Fruit fly (Drosophila melanogaster) whole organism, wandering third instar larva: ENCODE data around the gene Plap.

ENCODE experiments used
- Abd-B ChIP-seq: fragments of >200 bp; optimal IDR thresholded peaks from 2 replicates; lab custom pipeline; 2017; ENCODE audit warnings: missing biosample characterization, missing genetic modification characterization
- CG32264 ChIP-seq: fragments of 200-800 bp; sonication (Bioruptor generic); optimal IDR thresholded peaks from 2 replicates; lab custom pipeline; 2016; ENCODE audit warnings: missing biosample characterization, missing genetic modification characterization
- CG9705 ChIP-seq: fragments of 200-800 bp; sonication (Bioruptor generic); optimal IDR thresholded peaks from 2 replicates; lab custom pipeline; 2018; ENCODE audit warnings: missing biosample characterization, mild to moderate bottlenecking, missing genetic modification characterization
- CrebA ChIP-seq: fragments of 200-800 bp; sonication (Bioruptor generic); optimal IDR thresholded peaks from 2 replicates; lab custom pipeline; 2016; ENCODE audit warnings: missing biosample characterization, mild to moderate bottlenecking, missing genetic modification characterization, borderline replicate concordance
- Dfd ChIP-seq: fragments of >200 bp; optimal IDR thresholded peaks from 2 replicates; lab custom pipeline; 2017; ENCODE audit warnings: missing biosample characterization, missing genetic modification characterization
- Dif ChIP-seq: fragments of 200-275, 200-300 bp; sonication (Bioruptor generic); optimal IDR thresholded peaks from 2 replicates; lab custom pipeline; 2018; ENCODE audit warnings: missing biosample characterization, missing genetic modification characterization; ENCODE audit not compliant: partially characterized antibody
- GATAd ChIP-seq: sonication (Bioruptor generic); optimal IDR thresholded peaks from 2 replicates; lab custom pipeline; 2016; ENCODE audit warnings: missing biosample characterization, missing genetic modification characterization
- HLH106 ChIP-seq: fragments of 200-800 bp; optimal IDR thresholded peaks from 3 replicates; lab custom pipeline; 2019; ENCODE audit warnings: missing biosample characterization, mild to moderate bottlenecking, missing genetic modification characterization, moderate library complexity
- Hnf4 ChIP-seq: fragments of 200-800 bp; sonication (Bioruptor generic); optimal IDR thresholded peaks from 2 replicates; lab custom pipeline; 2016; ENCODE audit warnings: missing biosample characterization, mild to moderate bottlenecking, missing genetic modification characterization
- Hr78 ChIP-seq: fragments of >200 bp; optimal IDR thresholded peaks from 2 replicates; lab custom pipeline; 2017; ENCODE audit warnings: missing biosample characterization, missing genetic modification characterization
- Mio ChIP-seq: sonication (Bioruptor generic); optimal IDR thresholded peaks from 2 replicates; lab custom pipeline; 2016; ENCODE audit warnings: missing biosample characterization, missing genetic modification characterization
- Myc ChIP-seq: fragments of >200 bp; optimal IDR thresholded peaks from 2 replicates; lab custom pipeline; 2017
- N ChIP-seq: fragments of >200 bp; optimal IDR thresholded peaks from 2 replicates; lab custom pipeline; 2018; ENCODE audit warnings: missing biosample characterization, missing external identifiers, missing genetic modification characterization
- OdsH ChIP-seq: fragments of 200-800 bp; sonication (Bioruptor generic); optimal IDR thresholded peaks from 2 replicates; lab custom pipeline; 2016; ENCODE audit warnings: missing biosample characterization, mild to moderate bottlenecking, missing genetic modification characterization
- Rel ChIP-seq, 2 experiments: fragments of 200-800 bp; sonication (Bioruptor generic) in 1 of 2; optimal IDR thresholded peaks; 2 replicates in 1 of 2; 3 replicates in 1 of 2; lab custom pipeline; 2016 to 2019; ENCODE audit warnings: mild to moderate bottlenecking in 2 of 2, missing biosample characterization in 2 of 2, missing genetic modification characterization in 2 of 2, moderate library complexity in 1 of 2
- Vsx2 ChIP-seq: fragments of 200-300, 225-300 bp; sonication (Bioruptor generic); optimal IDR thresholded peaks from 2 replicates; lab custom pipeline; 2018; ENCODE audit warnings: missing biosample characterization, missing genetic modification characterization; ENCODE audit not compliant: partially characterized antibody
- br ChIP-seq: fragments of 200-800 bp; sonication (Bioruptor generic); optimal IDR thresholded peaks from 2 replicates; lab custom pipeline; 2016; ENCODE audit warnings: missing biosample characterization, missing genetic modification characterization
- brk ChIP-seq: fragments of 200-800 bp; sonication (Bioruptor generic); optimal IDR thresholded peaks from 2 replicates; lab custom pipeline; 2016; ENCODE audit warnings: missing biosample characterization, mild to moderate bottlenecking, missing genetic modification characterization
- dl ChIP-seq, 2 experiments: fragments of 175-275, 200-275 bp in 1 of 2; fragments of 200-275 bp in 1 of 2; sonication (Bioruptor generic); optimal IDR thresholded peaks; lab custom pipeline; 2018; ENCODE audit warnings: mild to moderate bottlenecking in 2 of 2, missing biosample characterization in 2 of 2, missing genetic modification characterization in 2 of 2, moderate library complexity in 2 of 2; ENCODE audit not compliant: partially characterized antibody in 2 of 2, insufficient read depth in 1 of 2
- dmrt93B ChIP-seq: fragments of 200-800 bp; sonication (Bioruptor generic); optimal IDR thresholded peaks from 2 replicates; lab custom pipeline; 2018; ENCODE audit warnings: missing biosample characterization, mild to moderate bottlenecking, missing genetic modification characterization
- dsf ChIP-seq: sonication (Bioruptor generic); optimal IDR thresholded peaks from 2 replicates; lab custom pipeline; 2016; ENCODE audit warnings: missing biosample characterization, missing genetic modification characterization, borderline replicate concordance
- ey ChIP-seq: fragments of 200-800 bp; sonication (Bioruptor generic); optimal IDR thresholded peaks from 2 replicates; lab custom pipeline; 2016; ENCODE audit warnings: missing biosample characterization, missing genetic modification characterization
- foxo ChIP-seq, 2 experiments: fragments of 200-800 bp; sonication (Bioruptor generic); optimal IDR thresholded peaks; 2 replicates in 1 of 2; 3 replicates in 1 of 2; lab custom pipeline; 2016 to 2017; ENCODE audit warnings: missing biosample characterization in 2 of 2, missing genetic modification characterization in 2 of 2
- fru ChIP-seq: fragments of 200-800 bp; sonication (Bioruptor generic); optimal IDR thresholded peaks from 3 replicates; lab custom pipeline; 2016; ENCODE audit warnings: missing biosample characterization, mild to moderate bottlenecking, missing genetic modification characterization
- h ChIP-seq: fragments of 200-800 bp; sonication (Bioruptor generic); optimal IDR thresholded peaks from 3 replicates; lab custom pipeline; 2016; ENCODE audit warnings: missing biosample characterization, mild to moderate bottlenecking, missing genetic modification characterization
- jim ChIP-seq: fragments of 175-275, 200-325 bp; sonication (Bioruptor generic); optimal IDR thresholded peaks from 2 replicates; lab custom pipeline; 2016; ENCODE audit warnings: missing biosample characterization, mild to moderate bottlenecking, missing genetic modification characterization
- lola ChIP-seq: fragments of >200 bp; optimal IDR thresholded peaks from 2 replicates; lab custom pipeline; 2017; ENCODE audit warnings: missing biosample characterization, missing genetic modification characterization
- pan ChIP-seq: fragments of >200 bp; optimal IDR thresholded peaks from 2 replicates; lab custom pipeline; 2017
- psq ChIP-seq: fragments of 200-800 bp; sonication (Bioruptor generic); optimal IDR thresholded peaks from 3 replicates; lab custom pipeline; 2017; ENCODE audit warnings: missing biosample characterization, mild to moderate bottlenecking, missing genetic modification characterization, moderate library complexity
- rgr ChIP-seq: fragments of 200-800 bp; sonication (Bioruptor generic); optimal IDR thresholded peaks from 3 replicates; lab custom pipeline; 2016; ENCODE audit warnings: missing biosample characterization, mild to moderate bottlenecking, missing genetic modification characterization
- sage ChIP-seq: fragments of 200-800 bp; sonication (Bioruptor generic); optimal IDR thresholded peaks from 2 replicates; lab custom pipeline; 2016; ENCODE audit warnings: missing biosample characterization, mild to moderate bottlenecking, missing genetic modification characterization
- sv ChIP-seq: fragments of 200-800 bp; sonication (Bioruptor generic); optimal IDR thresholded peaks from 3 replicates; lab custom pipeline; 2016; ENCODE audit warnings: missing biosample characterization, missing genetic modification characterization
- tai ChIP-seq: sonication (Bioruptor generic); optimal IDR thresholded peaks from 2 replicates; lab custom pipeline; 2016; ENCODE audit warnings: missing biosample characterization, missing genetic modification characterization
- usp ChIP-seq: fragments of >200 bp; optimal IDR thresholded peaks from 2 replicates; lab custom pipeline; 2017; ENCODE audit warnings: missing biosample characterization, missing genetic modification characterization
- woc ChIP-seq: sonication (Bioruptor generic); optimal IDR thresholded peaks from 2 replicates; lab custom pipeline; 2016; ENCODE audit warnings: missing biosample characterization, mild to moderate bottlenecking, missing genetic modification characterization

Plap gene

DNA sequence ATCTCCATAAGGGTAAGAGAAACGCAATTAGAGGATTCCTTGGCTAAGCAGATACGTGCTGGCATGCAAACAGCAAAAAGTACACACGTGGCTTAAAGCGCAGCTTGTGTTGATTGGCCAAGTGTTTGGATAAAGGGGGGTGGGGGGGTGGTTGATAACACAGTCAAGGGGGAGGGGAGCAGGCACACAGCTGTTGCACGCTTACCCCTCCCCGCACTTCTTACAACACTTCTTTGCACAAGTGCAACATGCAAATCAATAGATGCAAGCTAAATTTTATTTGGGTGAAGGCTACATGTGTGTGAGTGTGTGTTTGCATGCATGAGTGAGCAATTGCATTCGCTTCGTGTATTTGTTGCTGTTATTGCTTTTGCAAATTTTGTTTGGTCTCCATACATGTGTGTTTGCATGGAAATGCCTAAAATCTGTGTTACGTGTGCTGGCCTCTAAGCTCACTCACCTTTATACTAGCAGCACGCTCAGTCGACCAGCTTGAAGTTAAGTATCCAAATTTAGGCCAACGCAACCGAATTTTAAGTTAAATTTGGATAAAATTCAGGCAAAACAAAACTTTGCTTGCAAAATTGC, 41.7 kb downstream of the Plap start:
- TF ChIP-seq lola (GFP tag; lab: Kevin White, UChicago) (no peak), brk (GFP tag; lab: Kevin White, UChicago) (no peak), dmrt93B (GFP tag; lab: Kevin White, UChicago) (no peak), Hnf4 (GFP tag; lab: Kevin White, UChicago) (no peak), Dfd (no peak), dl (GFP tag; optimal IDR thresholded peaks at IDR 0.05; lab: Kevin White, UChicago; ENCODE audit: insufficient read depth in 1 of 2, partially characterized antibody in 2 of 2) (no peak), HLH106 (tag; lab: Kevin White, UChicago) (no peak), ey (no peak), jim (no peak), br (no peak), fru (no peak), Mio (GFP tag; lab: Kevin White, UChicago) (no peak), usp (GFP tag; lab: Kevin White, UChicago) (no peak), sage (GFP tag; lab: Kevin White, UChicago) (no peak), CG9705 (GFP tag; lab: Kevin White, UChicago) (no peak), CG32264 (no peak)

DNA sequence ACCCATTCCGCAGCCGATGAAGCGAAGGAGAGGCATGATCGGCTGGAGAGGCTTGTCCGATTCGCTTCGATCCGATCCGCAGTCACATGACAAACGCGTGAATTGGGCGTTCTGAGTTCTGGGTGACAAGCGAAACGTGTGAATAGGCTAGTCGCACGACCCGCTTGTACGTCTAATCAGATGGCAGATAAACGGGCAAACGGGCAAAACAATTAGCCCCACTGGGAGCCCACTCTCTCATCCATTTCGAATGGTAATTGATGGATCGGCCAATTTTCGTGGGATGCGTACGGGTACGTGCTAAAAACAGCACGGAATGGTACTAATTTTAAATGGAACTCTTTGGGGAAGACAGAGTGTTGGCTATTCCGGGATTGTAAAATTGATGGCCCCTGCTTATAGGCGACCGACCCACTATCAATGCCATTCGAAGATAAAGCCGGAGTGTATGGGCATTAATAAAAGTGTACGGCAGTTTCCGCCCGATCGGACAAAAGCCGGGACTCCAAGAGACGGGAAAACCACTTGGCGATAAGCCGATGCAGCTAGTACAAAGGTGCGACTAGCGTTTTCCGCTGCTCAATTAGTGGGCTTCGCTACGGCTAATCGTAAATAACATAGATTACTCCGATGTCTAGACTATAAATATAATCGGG, 42.6 kb downstream of the Plap start:
- no peak for TF ChIP-seq Dif (GFP tag; lab: Kevin White, UChicago)
- TF ChIP-seq Myc (lab: Kevin White, UChicago) = no peak
- TF ChIP-seq Hr78 (GFP tag; lab: Kevin White, UChicago) = no peak
- no peak for TF ChIP-seq CrebA
- TF ChIP-seq Vsx2 = peak; percentile 18
- TF ChIP-seq dl (GFP tag; optimal IDR thresholded peaks at IDR 0.05; lab: Kevin White, UChicago; ENCODE audit: insufficient read depth in 1 of 2, partially characterized antibody in 2 of 2) = no peak
- TF ChIP-seq lola (GFP tag; lab: Kevin White, UChicago) = no peak
- no peak for TF ChIP-seq CG9705 (GFP tag; lab: Kevin White, UChicago)
- no peak for TF ChIP-seq pan (lab: Kevin White, UChicago)
- no peak for TF ChIP-seq br
- no peak for TF ChIP-seq Rel (GFP tag; optimal IDR thresholded peaks at IDR 0.05; lab: Kevin White, UChicago)
- peak; percentile 3 for TF ChIP-seq Rel (tag; optimal IDR thresholded peaks at IDR 0.05; lab: Kevin White, UChicago)
- no peak for TF ChIP-seq Dfd
- no peak for TF ChIP-seq tai (GFP tag; lab: Kevin White, UChicago)
- TF ChIP-seq h = peak; percentile 74
- no peak for TF ChIP-seq rgr (GFP tag; lab: Kevin White, UChicago)
- TF ChIP-seq psq (GFP tag; lab: Kevin White, UChicago) = no peak
- TF ChIP-seq Abd-B = no peak
- TF ChIP-seq N (GFP tag; lab: Kevin White, UChicago) = no peak
- TF ChIP-seq, all 38 proteins: peak for 3

DNA sequence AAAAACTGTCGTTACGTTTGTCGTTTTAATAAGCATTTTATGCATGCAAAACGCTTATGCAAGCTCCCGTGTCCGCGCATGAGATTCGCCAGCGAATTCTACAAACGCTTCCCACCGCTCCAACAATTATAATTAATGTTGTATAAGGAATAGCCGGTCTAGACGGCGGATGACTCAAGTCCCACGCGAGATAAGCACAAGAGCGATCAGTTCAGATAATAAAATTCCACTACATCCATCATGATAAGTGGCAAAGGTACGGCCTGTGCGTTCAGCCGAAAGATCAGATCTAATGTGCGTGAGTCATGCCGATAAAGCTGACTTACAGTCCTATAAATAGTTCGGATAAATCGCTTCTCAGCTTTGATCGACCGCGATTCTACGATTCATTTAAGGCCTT, 43.6 kb downstream of the Plap start:
- TF ChIP-seq GATAd (GFP tag; lab: Kevin White, UChicago) (no peak), woc (GFP tag; lab: Kevin White, UChicago) (no peak), h (no peak), dsf (GFP tag; lab: Kevin White, UChicago) (no peak), Hr78 (GFP tag; lab: Kevin White, UChicago) (no peak), fru (no peak), Mio (GFP tag; lab: Kevin White, UChicago) (no peak), usp (GFP tag; lab: Kevin White, UChicago) (no peak), sage (GFP tag; lab: Kevin White, UChicago) (no peak), Dif (GFP tag; lab: Kevin White, UChicago) (no peak), Rel (GFP tag; optimal IDR thresholded peaks at IDR 0.05; lab: Kevin White, UChicago) (no peak), Rel (tag; optimal IDR thresholded peaks at IDR 0.05; lab: Kevin White, UChicago) (no peak), brk (GFP tag; lab: Kevin White, UChicago) (no peak), HLH106 (tag; lab: Kevin White, UChicago) (no peak), rgr (GFP tag; lab: Kevin White, UChicago) (no peak), CrebA (no peak), OdsH (no peak), sv (no peak), br (no peak), dl (GFP tag; optimal IDR thresholded peaks at IDR 0.05; lab: Kevin White, UChicago; ENCODE audit: insufficient read depth in 1 of 2, partially characterized antibody in 2 of 2) (no peak), foxo (GFP tag; optimal IDR thresholded peaks at IDR 0.05; lab: Kevin White, UChicago) (no peak)
